Fruit fly (Drosophila melanogaster) whole organism, embryonic: Measurements from ENCODE around the gene CG7906.

Experiments
- Atf3 ChIP-seq: fragments of 200-800 bp; sonication (Bioruptor generic); optimal IDR thresholded peaks from 3 replicates; lab custom pipeline; 2016; ENCODE audit warnings: missing biosample characterization, missing genetic modification characterization
- B-H2 ChIP-seq: fragments of 200-800 bp; sonication (Bioruptor generic); optimal IDR thresholded peaks from 2 replicates; lab custom pipeline; 2018; ENCODE audit warnings: missing biosample characterization, mild to moderate bottlenecking, missing genetic modification characterization
- CG10565 ChIP-seq: fragments of 200-800 bp; sonication (Bioruptor generic); optimal IDR thresholded peaks from 3 replicates; lab custom pipeline; 2016; ENCODE audit warnings: missing biosample characterization, mild to moderate bottlenecking, missing genetic modification characterization
- CG12744 ChIP-seq: fragments of 200-800 bp; sonication (Bioruptor generic); optimal IDR thresholded peaks from 2 replicates; lab custom pipeline; 2016; ENCODE audit warnings: missing biosample characterization, missing genetic modification characterization
- CG15073 ChIP-seq: fragments of 200-800 bp; sonication (Bioruptor generic); optimal IDR thresholded peaks from 2 replicates; lab custom pipeline; 2016; ENCODE audit warnings: missing biosample characterization, missing genetic modification characterization
- CG15601 ChIP-seq: fragments of 200-800 bp; sonication (Bioruptor generic); optimal IDR thresholded peaks from 3 replicates; lab custom pipeline; 2019; ENCODE audit warnings: missing biosample characterization, mild to moderate bottlenecking, missing genetic modification characterization, moderate library complexity
- CG1647 ChIP-seq: fragments of 200-800 bp; sonication (Bioruptor generic); optimal IDR thresholded peaks from 3 replicates; lab custom pipeline; 2016; ENCODE audit warnings: missing biosample characterization, missing genetic modification characterization
- CG2199 ChIP-seq: fragments of 200-800 bp; sonication (Bioruptor generic); IDR thresholded peaks from 3 replicates; pipeline ENCODE4 v1.3.6; 2022; ENCODE audit warnings: missing biosample characterization, missing genetic modification characterization
- CG3163 ChIP-seq: fragments of 200-800 bp; sonication (Bioruptor generic); optimal IDR thresholded peaks from 3 replicates; lab custom pipeline; 2016; ENCODE audit warnings: missing biosample characterization, missing genetic modification characterization
- CG33213 ChIP-seq: fragments of 200-800 bp; sonication (Bioruptor generic); optimal IDR thresholded peaks from 3 replicates; lab custom pipeline; 2016; ENCODE audit warnings: missing biosample characterization, missing genetic modification characterization
- CG42726 ChIP-seq: fragments of 200-800 bp; sonication (Bioruptor generic); IDR thresholded peaks from 2 replicates; pipeline ENCODE4 v1.3.6; 2022; ENCODE audit warnings: missing biosample characterization, missing genetic modification characterization; ENCODE audit not compliant: partially characterized antibody
- CG43689 ChIP-seq: fragments of 200-800 bp; sonication (Bioruptor generic); IDR thresholded peaks from 2 replicates; pipeline ENCODE4 v1.3.6; 2022; ENCODE audit warnings: missing biosample characterization, missing genetic modification characterization
- CG4404 ChIP-seq: fragments of 200-800 bp; sonication (Bioruptor generic); IDR thresholded peaks from 2 replicates; pipeline ENCODE4 v1.3.6; 2022; ENCODE audit warnings: missing biosample characterization, missing genetic modification characterization
- CG4820 ChIP-seq: fragments of 200-800 bp; sonication (Bioruptor generic); optimal IDR thresholded peaks from 3 replicates; lab custom pipeline; 2016; ENCODE audit warnings: missing biosample characterization, missing genetic modification characterization
- CG6175 ChIP-seq: fragments of 200-800 bp; sonication (Bioruptor generic); IDR thresholded peaks from 3 replicates; pipeline ENCODE4 v1.3.6; 2022; ENCODE audit warnings: missing biosample characterization, missing genetic modification characterization
- CG7271 ChIP-seq: fragments of 200-800 bp; sonication (Bioruptor generic); optimal IDR thresholded peaks from 2 replicates; lab custom pipeline; 2018; ENCODE audit warnings: missing biosample characterization, mild to moderate bottlenecking, missing genetic modification characterization, moderate library complexity
- CG8765 ChIP-seq: fragments of 200-800 bp; sonication (Bioruptor generic); IDR thresholded peaks from 2 replicates; pipeline ENCODE4 v1.3.6; 2022; ENCODE audit warnings: missing biosample characterization, missing genetic modification characterization
- CTCF ChIP-seq: fragments of 200-800 bp; sonication (Bioruptor generic); optimal IDR thresholded peaks from 2 replicates; lab custom pipeline; 2017; ENCODE audit warnings: missing biosample characterization, mild to moderate bottlenecking, missing genetic modification characterization, moderate library complexity
- Dbx ChIP-seq: fragments of 200-800 bp; sonication (Bioruptor generic); IDR thresholded peaks from 3 replicates; pipeline ENCODE4 v1.3.6; 2022; ENCODE audit warnings: missing biosample characterization, missing genetic modification characterization
- E2f2 ChIP-seq: fragments of 200-800 bp; sonication (Bioruptor generic); IDR thresholded peaks from 2 replicates; pipeline ENCODE4 v1.3.6; 2022; ENCODE audit warnings: missing biosample characterization, missing genetic modification characterization
- Fer2 ChIP-seq: fragments of 200-800 bp; sonication (Bioruptor generic); optimal IDR thresholded peaks from 2 replicates; lab custom pipeline; 2018; ENCODE audit warnings: missing biosample characterization, mild to moderate bottlenecking, missing genetic modification characterization, moderate library complexity
- Lim3 ChIP-seq: fragments of 200-800 bp; sonication (Bioruptor generic); IDR thresholded peaks from 2 replicates; pipeline ENCODE4 v1.3.6; 2022; ENCODE audit warnings: missing biosample characterization, missing genetic modification characterization
- Med ChIP-seq: fragments of 200-800 bp; sonication (Bioruptor generic); peaks from one replicate; lab custom pipeline; 2016; ENCODE audit warnings: missing biosample characterization, missing genetic modification characterization, mild to moderate bottlenecking, inconsistent platforms, moderate library complexity
- Meics ChIP-seq: fragments of 200-800 bp; sonication (Bioruptor generic); optimal IDR thresholded peaks from 2 replicates; lab custom pipeline; 2017; ENCODE audit warnings: missing biosample characterization, mild to moderate bottlenecking, missing genetic modification characterization
- Opbp ChIP-seq: fragments of 200-800 bp; sonication (Bioruptor generic); IDR thresholded peaks from 3 replicates; pipeline ENCODE4 v1.3.6; 2022; ENCODE audit warnings: missing biosample characterization, missing genetic modification characterization; ENCODE audit not compliant: partially characterized antibody
- Pdp1 ChIP-seq, 2 experiments: fragments of 200-800 bp; sonication (Bioruptor generic); optimal IDR thresholded peaks; 3 replicates each; lab custom pipeline; 2016; ENCODE audit warnings: missing biosample characterization in 2 of 2, missing genetic modification characterization in 2 of 2, mild to moderate bottlenecking in 1 of 2, moderate library complexity in 1 of 2
- Ssrp ChIP-seq: fragments of 200-800 bp; sonication (Bioruptor generic); optimal IDR thresholded peaks from 2 replicates; lab custom pipeline; 2018; ENCODE audit warnings: missing biosample characterization, mild to moderate bottlenecking, missing genetic modification characterization, moderate library complexity
- bbx ChIP-seq: fragments of 200-800 bp; sonication (Bioruptor generic); IDR thresholded peaks from 2 replicates; pipeline ENCODE4 v1.3.6; 2022; ENCODE audit warnings: missing biosample characterization, missing genetic modification characterization; ENCODE audit not compliant: partially characterized antibody
- cas ChIP-seq: fragments of 200-800 bp; sonication (Bioruptor generic); IDR thresholded peaks from 2 replicates; pipeline ENCODE4 v1.3.6; 2022; ENCODE audit warnings: missing biosample characterization, missing genetic modification characterization
- cato ChIP-seq: fragments of 200-800 bp; sonication (Bioruptor generic); optimal IDR thresholded peaks from 2 replicates; lab custom pipeline; 2016; ENCODE audit warnings: missing biosample characterization, missing genetic modification characterization, borderline replicate concordance
- chinmo ChIP-seq: fragments of 200-800 bp; sonication (Bioruptor generic); IDR thresholded peaks from 4 replicates; pipeline ENCODE4 v1.3.6; 2022; ENCODE audit warnings: missing biosample characterization, missing genetic modification characterization; ENCODE audit not compliant: partially characterized antibody
- ewg ChIP-seq: fragments of 200-800 bp; sonication (Bioruptor generic); optimal IDR thresholded peaks from 3 replicates; lab custom pipeline; 2017; ENCODE audit warnings: mild to moderate bottlenecking, missing biosample characterization, missing genetic modification reagents, missing genetic modification characterization
- eyg ChIP-seq: fragments of 200-800 bp; sonication (Bioruptor generic); optimal IDR thresholded peaks from 3 replicates; lab custom pipeline; 2016; ENCODE audit warnings: missing biosample characterization, missing genetic modification characterization
- ftz-f1 ChIP-seq: fragments of 200-800 bp; sonication (Bioruptor generic); optimal IDR thresholded peaks from 2 replicates; lab custom pipeline; 2016; ENCODE audit warnings: missing biosample characterization, missing genetic modification characterization
- gem ChIP-seq: fragments of 200-800 bp; sonication (Bioruptor generic); optimal IDR thresholded peaks from 2 replicates; lab custom pipeline; 2019; ENCODE audit warnings: missing biosample characterization, mild to moderate bottlenecking, missing genetic modification characterization, moderate library complexity
- hkb ChIP-seq, 2 experiments: fragments of 200-800 bp in 1 of 2; fragments of >200 bp in 1 of 2; sonication (Bioruptor generic) in 1 of 2; IDR thresholded peaks in 1 of 2; optimal IDR thresholded peaks in 1 of 2; 2 replicates each; pipeline versions ENCODE4 v1.3.6 to Lab custom; 2017 to 2022; ENCODE audit warnings: missing biosample characterization in 1 of 2, missing genetic modification characterization in 1 of 2
- mam ChIP-seq: fragments of 200-800 bp; sonication (Bioruptor generic); optimal IDR thresholded peaks from 3 replicates; lab custom pipeline; 2016; ENCODE audit warnings: missing biosample characterization, missing genetic modification characterization
- prd ChIP-seq, 3 experiments: fragments of >200 bp in 2 of 3; fragments of 200-800 bp in 1 of 3; sonication (Bioruptor generic) in 1 of 3; optimal IDR thresholded peaks in 2 of 3; IDR thresholded peaks in 1 of 3; 2 replicates in 2 of 3; 3 replicates in 1 of 3; pipeline versions ENCODE4 v1.3.6 to Lab custom; 2017 to 2022; ENCODE audit warnings: missing biosample characterization in 1 of 3, missing genetic modification characterization in 1 of 3
- seq ChIP-seq: fragments of 200-800 bp; sonication (Bioruptor generic); IDR thresholded peaks from 2 replicates; pipeline ENCODE4 v1.3.6; 2022; ENCODE audit warnings: missing biosample characterization, missing genetic modification characterization
- sim ChIP-seq: fragments of 200-800 bp; sonication (Bioruptor generic); IDR thresholded peaks from 2 replicates; pipeline ENCODE4 v1.3.6; 2022; ENCODE audit warnings: missing biosample characterization, missing genetic modification characterization
- stwl ChIP-seq: fragments of 200-800 bp; sonication (Bioruptor generic); optimal IDR thresholded peaks from 3 replicates; lab custom pipeline; 2018; ENCODE audit warnings: missing biosample characterization, mild to moderate bottlenecking, missing genetic modification characterization, moderate library complexity
- tap ChIP-seq: fragments of 200-800 bp; optimal IDR thresholded peaks from 3 replicates; lab custom pipeline; 2019; ENCODE audit warnings: missing biosample characterization, mild to moderate bottlenecking, missing genetic modification characterization, moderate library complexity
- tll ChIP-seq, 2 experiments: fragments of 200-800 bp in 1 of 2; fragments of >200 bp in 1 of 2; sonication (Bioruptor generic) in 1 of 2; optimal IDR thresholded peaks; 2 replicates each; lab custom pipeline; 2017 to 2019; ENCODE audit warnings: missing biosample characterization in 2 of 2, missing genetic modification characterization in 2 of 2, mild to moderate bottlenecking in 1 of 2, moderate library complexity in 1 of 2
- trem ChIP-seq: fragments of 200-800 bp; optimal IDR thresholded peaks from 3 replicates; lab custom pipeline; 2019; ENCODE audit warnings: missing biosample characterization, mild to moderate bottlenecking, missing genetic modification characterization, moderate library complexity
- tup ChIP-seq: fragments of 200-800 bp; sonication (Bioruptor generic); optimal IDR thresholded peaks from 2 replicates; lab custom pipeline; 2016; ENCODE audit warnings: missing biosample characterization, mild to moderate bottlenecking, missing genetic modification characterization, moderate library complexity
- unc-4 ChIP-seq: fragments of 200-800 bp; sonication (Bioruptor generic); IDR thresholded peaks from 2 replicates; pipeline ENCODE4 v1.3.6; 2022; ENCODE audit warnings: missing biosample characterization, missing genetic modification characterization; ENCODE audit not compliant: partially characterized antibody
- wdn ChIP-seq: fragments of 200-800 bp; sonication (Bioruptor generic); IDR thresholded peaks from 2 replicates; pipeline ENCODE4 v1.3.6; 2022; ENCODE audit warnings: missing biosample characterization, missing genetic modification characterization
- z ChIP-seq: fragments of 200-800 bp; sonication (Bioruptor generic); IDR thresholded peaks from 3 replicates; pipeline ENCODE4 v1.3.6; 2022; ENCODE audit warnings: missing biosample characterization, missing genetic modification characterization

CG7906 gene

dm6 chr3L:14233169-14233568, 3.3 kb upstream of the CG7906 start, which contains the start of gene CG7924:
TSS of gene CG7924 (plus strand) at chr3L:14233469.
- peak; percentile 38 for TF ChIP-seq Med
- TF ChIP-seq Fer2 (tag; lab: Kevin White, UChicago): no peak
- TF ChIP-seq Pdp1 (GFP tag; optimal IDR thresholded peaks at IDR 0.05; lab: Kevin White, UChicago): peak in 1 of 2 experiments; percentile 62

- no peak for TF ChIP-seq tup (GFP tag; lab: Kevin White, UChicago)
- peak; percentile 95 for TF ChIP-seq CTCF (GFP tag; lab: Kevin White, UChicago)
- no peak for TF ChIP-seq cas (GFP tag; lab: Robert Waterston, UW)
- TF ChIP-seq CG4820: no peak
- TF ChIP-seq CG6175 (GFP tag; lab: Robert Waterston, UW): no peak
- TF ChIP-seq CG33213: peak; percentile 9
- TF ChIP-seq CG43689: no peak
- TF ChIP-seq sim (GFP tag; lab: Robert Waterston, UW): no peak
- no peak for TF ChIP-seq ftz-f1 (GFP tag; lab: Kevin White, UChicago)
- no peak for TF ChIP-seq CG7271 (tag; lab: Kevin White, UChicago)
- TF ChIP-seq CG15601 (tag; lab: Kevin White, UChicago): peak; percentile 46
- no peak for TF ChIP-seq CG4404
- TF ChIP-seq wdn (GFP tag; lab: Robert Waterston, UW): no peak
- no peak for TF ChIP-seq trem
- no peak for TF ChIP-seq tap (tag; lab: Kevin White, UChicago)
- TF ChIP-seq CG1647 (GFP tag; lab: Kevin White, UChicago): no peak
- no peak for TF ChIP-seq hkb (optimal IDR thresholded peaks at IDR 0.05; lab: Kevin White, UChicago)
- 0 out of 2 replicates have a peak, but pooled peaks have one; percentile 12 for TF ChIP-seq hkb (GFP tag; IDR thresholded peaks at IDR 0.05; lab: Robert Waterston, UW)
- TF ChIP-seq E2f2 (GFP tag; lab: Robert Waterston, UW): 0 out of 2 replicates have a peak, but pooled peaks have one; percentile 5
- TF ChIP-seq Opbp: no peak
- TF ChIP-seq bbx (GFP tag; lab: Robert Waterston, UW): no peak
- 0 out of 3 replicates have a peak, but pooled peaks have one; percentile 48 for TF ChIP-seq CG2199 (GFP tag; lab: Robert Waterston, UW)
- no peak for TF ChIP-seq eyg (GFP tag; lab: Kevin White, UChicago)
- TF ChIP-seq prd (optimal IDR thresholded peaks at IDR 0.05; lab: Kevin White, UChicago): no peak
- TF ChIP-seq prd (GFP tag; IDR thresholded peaks at IDR 0.05; lab: Robert Waterston, UW): no peak
- peak; percentile 60 for TF ChIP-seq CG12744
- TF ChIP-seq Pdp1 (GFP tag; optimal IDR thresholded peaks at IDR 0.05; lab: Kevin White, UChicago): peak in 1 of 2 experiments; percentile 12
- TF ChIP-seq seq (GFP tag; lab: Robert Waterston, UW): peak; percentile 11; the same call in 1 of the 2 replicates
- TF ChIP-seq mam: no peak
- no peak for TF ChIP-seq B-H2 (GFP tag; lab: Kevin White, UChicago)
- TF ChIP-seq CG8765: no peak
- no peak for TF ChIP-seq chinmo
- no peak for TF ChIP-seq Dbx (GFP tag; lab: Robert Waterston, UW)
- TF ChIP-seq stwl (tag; lab: Kevin White, UChicago): peak; percentile 77
- TF ChIP-seq Meics (GFP tag; lab: Kevin White, UChicago): no peak
- TF ChIP-seq ewg (GFP tag; lab: Kevin White, UChicago): no peak
- TF ChIP-seq CG42726 (GFP tag; lab: Robert Waterston, UW): peak; percentile 18; the same call in 1 of the 2 replicates
- TF ChIP-seq z (GFP tag; lab: Robert Waterston, UW): no peak
- TF ChIP-seq tll (GFP tag; optimal IDR thresholded peaks at IDR 0.05; lab: Kevin White, UChicago): no peak
- TF ChIP-seq unc-4: no peak
- TF ChIP-seq gem (tag; lab: Kevin White, UChicago): peak; percentile 5
- no peak for TF ChIP-seq CG15073 (GFP tag; lab: Kevin White, UChicago)
- TF ChIP-seq CG3163: no peak
- no peak for TF ChIP-seq Lim3
- no peak for TF ChIP-seq Atf3 (GFP tag; lab: Kevin White, UChicago)
- TF ChIP-seq CG10565: no peak
- no peak for TF ChIP-seq cato
- no peak for TF ChIP-seq Ssrp (tag; lab: Kevin White, UChicago)
Observed at dm6 chr3L:14235820-14236219, 615 bp upstream of the CG7906 start, which contains the start of gene CG34244. TSS of gene CG34244 (minus strand) at chr3L:14235941.
